Fruit fly (Drosophila melanogaster) whole organism, embryonic: ENCODE data around the gene CG15449.

Experiments used
- CG15011 ChIP-seq: fragments of 200-800 bp; sonication (Bioruptor generic); optimal IDR thresholded peaks from 3 replicates; lab custom pipeline; 2018; ENCODE audit warnings: missing biosample characterization, mild to moderate bottlenecking, missing genetic modification characterization
- CG9797 ChIP-seq: fragments of 200-800 bp; sonication (Bioruptor generic); optimal IDR thresholded peaks from 3 replicates; lab custom pipeline; 2018; ENCODE audit warnings: missing biosample characterization, mild to moderate bottlenecking, missing genetic modification characterization
- Sox102F ChIP-seq: fragments of 200-800 bp; sonication (Bioruptor generic); optimal IDR thresholded peaks from 2 replicates; lab custom pipeline; 2018; ENCODE audit warnings: missing biosample characterization, mild to moderate bottlenecking, missing genetic modification characterization, moderate library complexity
- aop ChIP-seq: fragments of 200-800 bp; sonication (Bioruptor generic); IDR thresholded peaks from 2 replicates; pipeline ENCODE4 v1.3.6; 2022; ENCODE audit warnings: missing biosample characterization, missing genetic modification characterization
- chm ChIP-seq: fragments of 200-800 bp; sonication (Bioruptor generic); IDR thresholded peaks from 2 replicates; pipeline ENCODE4 v1.3.6; 2022; ENCODE audit warnings: missing biosample characterization, missing genetic modification characterization
- tio ChIP-seq: fragments of 200-800 bp; sonication (Bioruptor generic); optimal IDR thresholded peaks from 2 replicates; lab custom pipeline; 2017; ENCODE audit warnings: missing biosample characterization, missing genetic modification characterization, inconsistent platforms

DNA sequence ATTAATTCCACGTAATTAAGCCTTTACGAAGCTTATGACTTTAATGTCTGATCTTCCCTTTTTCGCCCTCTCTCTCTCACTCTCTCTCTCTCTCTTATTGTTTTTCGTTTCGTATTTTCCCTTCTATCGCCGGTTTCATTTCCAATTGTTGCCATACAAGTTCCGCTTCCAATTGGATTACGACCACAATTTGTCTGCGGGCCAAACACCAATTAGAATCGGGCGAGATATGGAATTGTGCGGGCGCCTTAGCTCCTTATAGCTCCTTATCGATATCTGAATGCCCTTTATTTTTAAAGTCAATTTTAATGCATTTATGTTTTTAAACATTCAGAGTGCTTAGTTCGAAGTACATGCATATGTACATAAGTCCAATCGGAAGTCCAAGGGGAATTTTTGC, 16.3 kb upstream of the CG15449 start:
- TF ChIP-seq aop (GFP tag; lab: Robert Waterston, UW) (no peak), chm (GFP tag; lab: Robert Waterston, UW) (no peak), tio (no peak), CG9797 (no peak), Sox102F (GFP tag; lab: Kevin White, UChicago) (no peak), CG15011 (no peak)
